Fruit fly (Drosophila melanogaster) whole organism, embryonic: ENCODE data around the gene dysc.
A peak's percentile ranks its signal among the peaks of the same experiment; 100 is the strongest.

Experiments used
- Aef1 ChIP-seq: fragments of 200-800 bp; sonication (Bioruptor generic); IDR thresholded peaks from 3 replicates; pipeline ENCODE4 v1.3.6; 2022; ENCODE audit warnings: missing biosample characterization, missing genetic modification characterization
- Antp ChIP-seq: fragments of 200-800 bp; sonication (Bioruptor generic); optimal IDR thresholded peaks from 3 replicates; lab custom pipeline; 2016; ENCODE audit warnings: missing biosample characterization, missing genetic modification characterization
- CG10267 ChIP-seq: fragments of 200-800 bp; sonication (Bioruptor generic); optimal IDR thresholded peaks from 2 replicates; lab custom pipeline; 2018; ENCODE audit warnings: missing biosample characterization, mild to moderate bottlenecking, missing genetic modification characterization, moderate library complexity
- CG12155 ChIP-seq: fragments of 200-800 bp; sonication (Bioruptor generic); optimal IDR thresholded peaks from 3 replicates; lab custom pipeline; 2016; ENCODE audit warnings: missing biosample characterization, missing genetic modification characterization
- CG1233 ChIP-seq: fragments of 200-800 bp; sonication (Bioruptor generic); optimal IDR thresholded peaks from 4 replicates; lab custom pipeline; 2018; ENCODE audit warnings: missing biosample characterization, mild to moderate bottlenecking, missing genetic modification characterization
- CG1602 ChIP-seq: fragments of 200-800 bp; sonication (Bioruptor generic); optimal IDR thresholded peaks from 3 replicates; lab custom pipeline; 2016; ENCODE audit warnings: missing biosample characterization, missing genetic modification characterization
- CG18619 ChIP-seq: fragments of 200-800 bp; sonication (Bioruptor generic); optimal IDR thresholded peaks from 3 replicates; lab custom pipeline; 2017; ENCODE audit warnings: missing biosample characterization, mild to moderate bottlenecking, missing genetic modification characterization
- CG4730 ChIP-seq: fragments of 200-800 bp; sonication (Bioruptor generic); IDR thresholded peaks from 2 replicates; pipeline ENCODE4 v1.3.6; 2022; ENCODE audit warnings: missing biosample characterization, missing genetic modification characterization
- CG6254 ChIP-seq: fragments of 200-800 bp; sonication (Bioruptor generic); optimal IDR thresholded peaks from 3 replicates; lab custom pipeline; 2017; ENCODE audit warnings: mild to moderate bottlenecking, missing biosample characterization, missing genetic modification reagents, missing genetic modification characterization
- CG6689 ChIP-seq: fragments of 200-800 bp; sonication (Bioruptor generic); IDR thresholded peaks from 2 replicates; pipeline ENCODE4 v1.3.6; 2022; ENCODE audit warnings: missing biosample characterization, missing genetic modification characterization
- CG7271 ChIP-seq: fragments of 200-800 bp; sonication (Bioruptor generic); optimal IDR thresholded peaks from 2 replicates; lab custom pipeline; 2018; ENCODE audit warnings: missing biosample characterization, mild to moderate bottlenecking, missing genetic modification characterization, moderate library complexity
- CG8290 ChIP-seq, 3 experiments: fragments of 200-800 bp; sonication (Bioruptor generic); optimal IDR thresholded peaks; 2 replicates each; lab custom pipeline; 2016 to 2019; ENCODE audit warnings: missing biosample characterization in 3 of 3, missing genetic modification characterization in 3 of 3, mild to moderate bottlenecking in 2 of 3, moderate library complexity in 1 of 3
- CG8388 ChIP-seq: fragments of 200-800 bp; sonication (Bioruptor generic); optimal IDR thresholded peaks from 2 replicates; lab custom pipeline; 2019; ENCODE audit warnings: missing biosample characterization, mild to moderate bottlenecking, missing genetic modification characterization, moderate library complexity
- CG8924 ChIP-seq: fragments of 200-800 bp; optimal IDR thresholded peaks from 3 replicates; lab custom pipeline; 2019; ENCODE audit warnings: missing biosample characterization, mild to moderate bottlenecking, missing genetic modification characterization, moderate library complexity
- CG9797 ChIP-seq: fragments of 200-800 bp; sonication (Bioruptor generic); optimal IDR thresholded peaks from 3 replicates; lab custom pipeline; 2018; ENCODE audit warnings: missing biosample characterization, mild to moderate bottlenecking, missing genetic modification characterization
- Dref ChIP-seq: fragments of 200-800 bp; sonication (Bioruptor generic); IDR thresholded peaks from 2 replicates; pipeline ENCODE4 v1.3.6; 2022; ENCODE audit warnings: missing biosample characterization, missing genetic modification characterization
- ERR ChIP-seq: fragments of 200-800 bp; sonication (Bioruptor generic); optimal IDR thresholded peaks from 2 replicates; lab custom pipeline; 2016; ENCODE audit warnings: missing biosample characterization, missing genetic modification characterization
- H2.0 ChIP-seq: fragments of 200-800 bp; sonication (Bioruptor generic); IDR thresholded peaks from 2 replicates; pipeline ENCODE4 v1.3.6; 2022; ENCODE audit warnings: missing biosample characterization, missing genetic modification characterization
- Hmx ChIP-seq: fragments of 200-800 bp; sonication (Bioruptor generic); optimal IDR thresholded peaks from 2 replicates; lab custom pipeline; 2016; ENCODE audit warnings: missing biosample characterization, missing genetic modification characterization
- Lpt ChIP-seq: fragments of >200 bp; optimal IDR thresholded peaks from 2 replicates; lab custom pipeline; 2018; ENCODE audit warnings: missing biosample characterization, missing genetic modification characterization
- Opbp ChIP-seq: fragments of 200-800 bp; sonication (Bioruptor generic); IDR thresholded peaks from 3 replicates; pipeline ENCODE4 v1.3.6; 2022; ENCODE audit warnings: missing biosample characterization, missing genetic modification characterization; ENCODE audit not compliant: partially characterized antibody
- Pdp1 ChIP-seq, 2 experiments: fragments of 200-800 bp; sonication (Bioruptor generic); optimal IDR thresholded peaks; 3 replicates each; lab custom pipeline; 2016; ENCODE audit warnings: missing biosample characterization in 2 of 2, missing genetic modification characterization in 2 of 2, mild to moderate bottlenecking in 1 of 2, moderate library complexity in 1 of 2
- Rfx ChIP-seq: fragments of 200-800 bp; sonication (Bioruptor generic); IDR thresholded peaks from 2 replicates; pipeline ENCODE4 v1.3.6; 2022; ENCODE audit warnings: missing biosample characterization, missing genetic modification characterization
- Xbp1 ChIP-seq: fragments of 200-800 bp; sonication (Bioruptor generic); optimal IDR thresholded peaks from 3 replicates; lab custom pipeline; 2016; ENCODE audit warnings: missing biosample characterization, mild to moderate bottlenecking, missing genetic modification characterization
- al ChIP-seq: fragments of 200-800 bp; sonication (Bioruptor generic); IDR thresholded peaks from 2 replicates; pipeline ENCODE4 v1.3.6; 2022; ENCODE audit warnings: missing biosample characterization, missing genetic modification characterization
- ap ChIP-seq: fragments of 200-800 bp; sonication (Bioruptor generic); IDR thresholded peaks from 2 replicates; pipeline ENCODE4 v1.3.6; 2022; ENCODE audit warnings: missing biosample characterization, missing genetic modification characterization
- ara ChIP-seq: fragments of 200-800 bp; sonication (Bioruptor generic); IDR thresholded peaks from 2 replicates; pipeline ENCODE4 v1.3.6; 2022; ENCODE audit warnings: missing biosample characterization, missing genetic modification characterization
- ase ChIP-seq: fragments of 200-800 bp; sonication (Bioruptor generic); IDR thresholded peaks from 3 replicates; pipeline ENCODE4 v1.3.6; 2022; ENCODE audit warnings: missing biosample characterization, missing genetic modification characterization
- btn ChIP-seq: fragments of 200-800 bp; sonication (Bioruptor generic); optimal IDR thresholded peaks from 2 replicates; lab custom pipeline; 2016; ENCODE audit warnings: missing biosample characterization, missing genetic modification characterization
- cato ChIP-seq: fragments of 200-800 bp; sonication (Bioruptor generic); optimal IDR thresholded peaks from 2 replicates; lab custom pipeline; 2016; ENCODE audit warnings: missing biosample characterization, missing genetic modification characterization, borderline replicate concordance
- chinmo ChIP-seq: fragments of 200-800 bp; sonication (Bioruptor generic); IDR thresholded peaks from 4 replicates; pipeline ENCODE4 v1.3.6; 2022; ENCODE audit warnings: missing biosample characterization, missing genetic modification characterization; ENCODE audit not compliant: partially characterized antibody
- croc ChIP-seq: fragments of 200-800 bp; sonication (Bioruptor generic); conservative IDR thresholded peaks from 3 replicates; pipeline ENCODE4 v1.3.6; 2022; ENCODE audit warnings: missing biosample characterization, missing genetic modification characterization
- dan ChIP-seq: fragments of 200-800 bp; sonication (Bioruptor generic); IDR thresholded peaks from 2 replicates; pipeline ENCODE4 v1.3.6; 2022; ENCODE audit warnings: missing biosample characterization, missing genetic modification characterization
- fd3F ChIP-seq: fragments of 200-800 bp; sonication (Bioruptor generic); optimal IDR thresholded peaks from 2 replicates; lab custom pipeline; 2018; ENCODE audit warnings: missing biosample characterization, mild to moderate bottlenecking, missing genetic modification characterization, moderate library complexity
- gem ChIP-seq: fragments of 200-800 bp; sonication (Bioruptor generic); optimal IDR thresholded peaks from 2 replicates; lab custom pipeline; 2019; ENCODE audit warnings: missing biosample characterization, mild to moderate bottlenecking, missing genetic modification characterization, moderate library complexity
- grau ChIP-seq: fragments of 200-800 bp; optimal IDR thresholded peaks from 3 replicates; lab custom pipeline; 2019; ENCODE audit warnings: missing biosample characterization, mild to moderate bottlenecking, missing genetic modification characterization, moderate library complexity
- gsb-n ChIP-seq: fragments of 200-800 bp; sonication (Bioruptor generic); optimal IDR thresholded peaks from 3 replicates; lab custom pipeline; 2018; ENCODE audit warnings: missing biosample characterization, mild to moderate bottlenecking, missing genetic modification characterization
- her ChIP-seq: fragments of 200-800 bp; sonication (Bioruptor generic); optimal IDR thresholded peaks from 2 replicates; lab custom pipeline; 2016; ENCODE audit warnings: missing biosample characterization, missing genetic modification characterization
- hkb ChIP-seq, 2 experiments: fragments of 200-800 bp in 1 of 2; fragments of >200 bp in 1 of 2; sonication (Bioruptor generic) in 1 of 2; IDR thresholded peaks in 1 of 2; optimal IDR thresholded peaks in 1 of 2; 2 replicates each; pipeline versions ENCODE4 v1.3.6 to Lab custom; 2017 to 2022; ENCODE audit warnings: missing biosample characterization in 1 of 2, missing genetic modification characterization in 1 of 2
- ind ChIP-seq: fragments of 200-800 bp; sonication (Bioruptor generic); optimal IDR thresholded peaks from 3 replicates; lab custom pipeline; 2016; ENCODE audit warnings: missing biosample characterization, missing genetic modification characterization
- knrl ChIP-seq: fragments of 200-800 bp; sonication (Bioruptor generic); IDR thresholded peaks from 3 replicates; pipeline ENCODE4 v1.3.6; 2022; ENCODE audit warnings: missing biosample characterization, missing genetic modification characterization; ENCODE audit not compliant: partially characterized antibody
- oc ChIP-seq: fragments of 200-800 bp; sonication (Bioruptor generic); optimal IDR thresholded peaks from 2 replicates; lab custom pipeline; 2018; ENCODE audit warnings: missing biosample characterization, mild to moderate bottlenecking, missing genetic modification characterization, moderate library complexity
- pho ChIP-seq: fragments of 200-800 bp; sonication (Bioruptor generic); optimal IDR thresholded peaks from 2 replicates; lab custom pipeline; 2016; ENCODE audit warnings: missing biosample characterization, missing genetic modification characterization
- pum ChIP-seq: fragments of 200-800 bp; sonication (Bioruptor generic); optimal IDR thresholded peaks from 2 replicates; lab custom pipeline; 2016; ENCODE audit warnings: missing biosample characterization, missing genetic modification characterization
- run ChIP-seq: fragments of 200-800 bp; sonication (Bioruptor generic); optimal IDR thresholded peaks from 3 replicates; lab custom pipeline; 2018; ENCODE audit warnings: missing biosample characterization, mild to moderate bottlenecking, missing genetic modification characterization
- scrt ChIP-seq: fragments of 200-800 bp; sonication (Bioruptor generic); optimal IDR thresholded peaks from 2 replicates; lab custom pipeline; 2018; ENCODE audit warnings: missing biosample characterization, mild to moderate bottlenecking, missing genetic modification characterization, moderate library complexity
- sens ChIP-seq: fragments of 200-800 bp; sonication (Bioruptor generic); peaks from one replicate; lab custom pipeline; 2016; ENCODE audit warnings: missing biosample characterization, missing genetic modification characterization
- sob ChIP-seq: fragments of 200-800 bp; sonication (Bioruptor generic); IDR thresholded peaks from 2 replicates; pipeline ENCODE4 v1.3.6; 2022; ENCODE audit warnings: missing biosample characterization, missing genetic modification characterization
- tll ChIP-seq, 2 experiments: fragments of 200-800 bp in 1 of 2; fragments of >200 bp in 1 of 2; sonication (Bioruptor generic) in 1 of 2; optimal IDR thresholded peaks; 2 replicates each; lab custom pipeline; 2017 to 2019; ENCODE audit warnings: missing biosample characterization in 2 of 2, missing genetic modification characterization in 2 of 2, mild to moderate bottlenecking in 1 of 2, moderate library complexity in 1 of 2
- wek ChIP-seq: fragments of 200-800 bp; sonication (Bioruptor generic); optimal IDR thresholded peaks from 3 replicates; lab custom pipeline; 2018; ENCODE audit warnings: missing biosample characterization, mild to moderate bottlenecking, missing genetic modification characterization, moderate library complexity

The dysc gene

dm6 chr3L:13862403-13862802 lies 40.6 kb downstream of the dysc start (continued):
- TF ChIP-seq Xbp1 (peak; percentile 94), ERR (GFP tag; lab: Kevin White, UChicago) (peak; percentile 93), CG7271 (tag; lab: Kevin White, UChicago) (no peak), Lpt (GFP tag; lab: Kevin White, UChicago) (no peak), CG6254 (GFP tag; lab: Kevin White, UChicago) (no peak), her (GFP tag; lab: Kevin White, UChicago) (peak; percentile 91), chinmo (peak; percentile 99), gsb-n (tag; lab: Kevin White, UChicago) (peak; percentile 63), CG1602 (GFP tag; lab: Kevin White, UChicago) (peak; percentile 81), ind (GFP tag; lab: Kevin White, UChicago) (peak; percentile 84), Antp (GFP tag; lab: Kevin White, UChicago) (peak; percentile 97), CG1233 (GFP tag; lab: Kevin White, UChicago) (peak; percentile 88), dan (peak; percentile 84), CG4730 (GFP tag; lab: Robert Waterston, UW) (peak; percentile 92), sens (GFP tag; lab: Kevin White, UChicago) (peak; percentile 95), CG6689 (GFP tag; lab: Robert Waterston, UW) (peak; percentile 76), Aef1 (GFP tag; lab: Robert Waterston, UW) (peak; percentile 88), Dref (GFP tag; lab: Robert Waterston, UW) (peak; percentile 47), CG18619 (GFP tag; lab: Kevin White, UChicago) (peak; percentile 83), ase (GFP tag; lab: Robert Waterston, UW) (peak; percentile 91), ap (GFP tag; lab: Robert Waterston, UW) (peak; percentile 88), oc (tag; lab: Kevin White, UChicago) (peak; percentile 62), Pdp1 (GFP tag; optimal IDR thresholded peaks at IDR 0.05; lab: Kevin White, UChicago) (peak; percentile 91 to 94), knrl (peak; percentile 81), Rfx (peak; percentile 99), CG9797 (GFP tag; lab: Kevin White, UChicago) (no peak), CG10267 (tag; lab: Kevin White, UChicago) (no peak), run (tag; lab: Kevin White, UChicago) (peak; percentile 4), btn (GFP tag; lab: Kevin White, UChicago) (peak; percentile 9), gem (tag; lab: Kevin White, UChicago) (peak; percentile 87), croc (GFP tag; lab: Robert Waterston, UW) (peak; percentile 67), ara (GFP tag; lab: Robert Waterston, UW) (0 out of 2 replicates have a peak, but pooled peaks have one; percentile 31), Hmx (GFP tag; lab: Kevin White, UChicago) (peak; percentile 32), fd3F (GFP tag; lab: Kevin White, UChicago) (peak; percentile 84), Opbp (GFP tag; lab: Robert Waterston, UW) (peak; percentile 92), grau (tag; lab: Kevin White, UChicago) (peak; percentile 83), cato (GFP tag; lab: Kevin White, UChicago) (peak; percentile 70), CG8290 (GFP tag; optimal IDR thresholded peaks at IDR 0.05; lab: Kevin White, UChicago) (peak; percentile 65), CG8290 (tag; optimal IDR thresholded peaks at IDR 0.05; lab: Kevin White, UChicago) (peak in 1 of 2 experiments; percentile 99), al (GFP tag; lab: Robert Waterston, UW) (peak; percentile 57; the same call in 1 of the 2 replicates), sob (GFP tag; lab: Robert Waterston, UW) (peak; percentile 97), CG8924 (peak; percentile 23), pum (GFP tag; lab: Kevin White, UChicago) (peak; percentile 87), scrt (GFP tag; lab: Kevin White, UChicago) (no peak), H2.0 (GFP tag; lab: Robert Waterston, UW) (peak; percentile 95), wek (GFP tag; lab: Kevin White, UChicago) (peak; percentile 56), pho (peak; percentile 71), hkb (optimal IDR thresholded peaks at IDR 0.05; lab: Kevin White, UChicago) (no peak), hkb (GFP tag; IDR thresholded peaks at IDR 0.05; lab: Robert Waterston, UW) (no peak), CG12155 (GFP tag; lab: Kevin White, UChicago) (peak; percentile 87), CG8388 (GFP tag; lab: Kevin White, UChicago) (peak; percentile 58), tll (GFP tag; optimal IDR thresholded peaks at IDR 0.05; lab: Kevin White, UChicago) (no peak)
